Worm (Caenorhabditis elegans) whole organism, L3 larva: ENCODE results near the gene C02F4.5.

Experiments used
- R02D3.7 ChIP-seq: fragments of 150-350 bp; optimal IDR thresholded peaks from 2 replicates; lab custom pipeline; 2014; ENCODE audit warnings: missing biosample characterization, missing genetic modification characterization
- ama-1 ChIP-seq: fragments of 150-350 bp; optimal IDR thresholded peaks from 2 replicates; lab custom pipeline; 2018
- ceh-16 ChIP-seq: sonication (generic microtip); optimal IDR thresholded peaks from 2 replicates; lab custom pipeline; 2017; ENCODE audit warnings: missing biosample characterization, missing genetic modification characterization
- ceh-82 ChIP-seq: fragments of 150-350 bp; optimal IDR thresholded peaks from 2 replicates; lab custom pipeline; 2014; ENCODE audit warnings: missing biosample characterization, missing genetic modification characterization
- egl-27 ChIP-seq: sonication (generic microtip); optimal IDR thresholded peaks from 4 replicates; lab custom pipeline; 2017; ENCODE audit warnings: missing biosample characterization, missing genetic modification reagents, missing genetic modification characterization
- egl-5 ChIP-seq: fragments of 150-350 bp; optimal IDR thresholded peaks from 2 replicates; lab custom pipeline; 2017; ENCODE audit warnings: missing biosample characterization, missing genetic modification reagents, missing genetic modification characterization, inconsistent platforms
- fos-1 ChIP-seq: fragments of 150-350 bp; optimal IDR thresholded peaks from 2 replicates; lab custom pipeline; 2014; ENCODE audit warnings: missing biosample characterization, missing genetic modification characterization
- hmg-11 ChIP-seq: sonication (generic microtip); optimal IDR thresholded peaks from 2 replicates; lab custom pipeline; 2016; ENCODE audit warnings: missing genetic modification characterization, missing compliant biosample characterization
- jun-1 ChIP-seq: fragments of 150-350 bp; optimal IDR thresholded peaks from 2 replicates; lab custom pipeline; 2014; ENCODE audit warnings: missing biosample characterization, missing genetic modification reagents, missing genetic modification characterization
- lin-15B ChIP-seq: fragments of 150-350 bp; optimal IDR thresholded peaks from 2 replicates; lab custom pipeline; 2014; ENCODE audit warnings: missing biosample characterization, missing genetic modification characterization
- nhr-28 ChIP-seq: fragments of 150-350 bp; optimal IDR thresholded peaks from 2 replicates; lab custom pipeline; 2014; ENCODE audit warnings: missing biosample characterization, missing genetic modification characterization
- pha-4 ChIP-seq: fragments of 150-350 bp; optimal IDR thresholded peaks from 2 replicates; lab custom pipeline; 2014; ENCODE audit warnings: missing biosample characterization, missing genetic modification reagents, missing genetic modification characterization
- unc-62 ChIP-seq: fragments of 150-350 bp; sonication (generic microtip); optimal IDR thresholded peaks from 4 replicates; lab custom pipeline; 2014; ENCODE audit warnings: missing biosample characterization, missing genetic modification reagents, missing genetic modification characterization
- ztf-11 ChIP-seq: fragments of 150-350 bp; optimal IDR thresholded peaks from 2 replicates; lab custom pipeline; 2014; ENCODE audit warnings: missing biosample characterization, missing genetic modification characterization

ce11 chrIV:10567822-10568221, 43.9 kb upstream of the C02F4.5 start:
- TF ChIP-seq R02D3.7 (tag; lab: Kevin White, UChicago) (no peak), hmg-11 (tag; lab: Kevin White, UChicago) (no peak), fos-1 (tag; lab: Kevin White, UChicago) (no peak), unc-62 (GFP tag; lab: Kevin White, UChicago) (no peak), lin-15B (no peak), nhr-28 (tag; lab: Kevin White, UChicago) (no peak), ceh-16 (tag; lab: Kevin White, UChicago) (no peak), pha-4 (no peak), egl-5 (no peak), ztf-11 (no peak), ama-1 (no peak), ceh-82 (no peak), jun-1 (tag; lab: Kevin White, UChicago) (no peak), egl-27 (tag; lab: Kevin White, UChicago) (no peak)
